Worm (Caenorhabditis elegans): ENCODE data around the gene F56B3.9.

The F56B3.9 gene

ce11 chrIV:763377-764063 lies 7.6 kb upstream of the F56B3.9 start, which contains the start of gene col-103:
Gene col-103, minus strand, starts transcription at chrIV:763678.
- TF ChIP-seq snpc-3.4 (tag; optimal IDR thresholded peaks at IDR 0.05) (no peak), zfh-2 (GFP tag; conservative IDR thresholded peaks at IDR 0.05) (no peak), nfya-2 (GFP tag; IDR thresholded peaks at IDR 0.05) (no peak), bed-1 (GFP tag; IDR thresholded peaks at IDR 0.05) (no peak), mes-4 (tag; optimal IDR thresholded peaks at IDR 0.05) (no peak), ceh-58 (GFP tag; IDR thresholded peaks at IDR 0.05) (no peak), mcd-1 (GFP tag; IDR thresholded peaks at IDR 0.05) (no peak), D2030.7 (GFP tag; IDR thresholded peaks at IDR 0.05) (no peak), lin-26 (GFP tag; IDR thresholded peaks at IDR 0.05) (no peak), die-1 (tag; optimal IDR thresholded peaks at IDR 0.05) (no peak), lag-1 (GFP tag; IDR thresholded peaks at IDR 0.05) (no peak), Y53G8AR.9 (GFP tag; conservative IDR thresholded peaks at IDR 0.05) (0 out of 2 replicates have a peak, but pooled peaks have one; percentile 16), ztf-18 (tag; optimal IDR thresholded peaks at IDR 0.05) (no peak), K11D2.4 (GFP tag; IDR thresholded peaks at IDR 0.05) (no peak), lin-40 (tag; optimal IDR thresholded peaks at IDR 0.05) (peak; percentile 39), hmg-1.2 (GFP tag; IDR thresholded peaks at IDR 0.05) (peak; percentile 43), chd-7 (tag; optimal IDR thresholded peaks at IDR 0.05) (no peak), dpl-1 (GFP tag; optimal IDR thresholded peaks at IDR 0.05) (no peak), snpc-4 (GFP tag; optimal IDR thresholded peaks at IDR 0.05) (no peak), snpc-4 (tag; optimal IDR thresholded peaks at IDR 0.05) (no peak), mel-28 (tag; optimal IDR thresholded peaks at IDR 0.05; ENCODE audit: borderline replicate concordance) (no peak), repo-1 (tag; optimal IDR thresholded peaks at IDR 0.05) (no peak), aptf-2 (GFP tag; conservative IDR thresholded peaks at IDR 0.05) (no peak), ama-1 (optimal IDR thresholded peaks at IDR 0.05) (peak; percentile 91), ama-1 (GFP tag; optimal IDR thresholded peaks at IDR 0.05) (no peak), hsf-1 (GFP tag; IDR thresholded peaks at IDR 0.05) (no peak), attf-5 (GFP tag; optimal IDR thresholded peaks at IDR 0.05) (no peak)

- no peak for TF ChIP-seq attf-6 (GFP tag; IDR thresholded peaks at IDR 0.05)
- no peak for TF ChIP-seq K12H6.12 (tag; optimal IDR thresholded peaks at IDR 0.05)
- no peak for TF ChIP-seq atf-7 (tag; optimal IDR thresholded peaks at IDR 0.05)
- TF ChIP-seq hlh-12 (tag; optimal IDR thresholded peaks at IDR 0.05): no peak
- no peak for TF ChIP-seq F57A8.1 (GFP tag; optimal IDR thresholded peaks at IDR 0.05)
- TF ChIP-seq attf-5 (GFP tag; optimal IDR thresholded peaks at IDR 0.05): no peak
- no peak for TF ChIP-seq fkh-3 (tag; optimal IDR thresholded peaks at IDR 0.05)
- TF ChIP-seq F55B11.4 (tag; optimal IDR thresholded peaks at IDR 0.05; ENCODE audit: borderline replicate concordance, insufficient read depth): no peak
- TF ChIP-seq die-1 (tag; optimal IDR thresholded peaks at IDR 0.05): no peak
- TF ChIP-seq tbp1 (GFP tag; optimal IDR thresholded peaks at IDR 0.05): no peak
- no peak for TF ChIP-seq ceh-58 (GFP tag; IDR thresholded peaks at IDR 0.05)
- TF ChIP-seq sdz-38 (tag; optimal IDR thresholded peaks at IDR 0.05): no peak
- TF ChIP-seq F23B12.7 (tag; optimal IDR thresholded peaks at IDR 0.05; ENCODE audit: insufficient read depth): no peak
- no peak for TF ChIP-seq let-607 (tag; optimal IDR thresholded peaks at IDR 0.05)
- TF ChIP-seq nfyb-1 (GFP tag; IDR thresholded peaks at IDR 0.05): no peak
- TF ChIP-seq Y79H2A.3 (GFP tag; conservative IDR thresholded peaks at IDR 0.05): no peak
- TF ChIP-seq bed-1 (GFP tag; IDR thresholded peaks at IDR 0.05): no peak
- no peak for TF ChIP-seq ztf-22 (GFP tag; optimal IDR thresholded peaks at IDR 0.05)
- no peak for TF ChIP-seq hrde-1 (tag; optimal IDR thresholded peaks at IDR 0.05; ENCODE audit: borderline replicate concordance)
- no peak for TF ChIP-seq hmg-1.2 (GFP tag; IDR thresholded peaks at IDR 0.05)
Observed at ce11 chrIV:768312-768711, 2.8 kb upstream of the F56B3.9 start, which contains the start of gene F56B3.2. Gene F56B3.2, minus strand, starts transcription at chrIV:768584.
